Fruit fly (Drosophila melanogaster): ENCODE measurements around the gene PGRP-SB2.

Gene PGRP-SB2

DNA sequence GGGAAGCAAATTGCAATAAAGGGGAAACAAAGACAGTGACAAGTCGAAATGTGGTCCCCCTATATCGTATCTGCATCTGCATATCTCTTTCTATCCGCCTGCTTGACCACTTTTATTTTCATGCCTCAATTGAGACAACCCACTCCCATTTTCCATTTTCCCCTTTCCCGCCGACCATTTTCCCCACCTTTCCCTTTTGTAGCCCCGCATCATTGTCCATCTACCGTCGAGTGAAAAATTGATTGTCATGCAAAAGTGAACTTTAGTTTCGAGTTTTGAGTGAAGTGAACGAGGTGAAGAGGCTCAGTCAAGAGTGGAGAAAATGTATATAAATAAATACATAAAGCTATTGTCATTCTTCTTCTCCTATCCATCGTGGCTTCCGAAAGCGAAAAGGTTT, 22.1 kb upstream of the PGRP-SB2 start:
- TF ChIP-seq psq (optimal IDR thresholded peaks at IDR 0.05) = no peak
- no peak for TF ChIP-seq h (optimal IDR thresholded peaks at IDR 0.05)
- no peak for TF ChIP-seq ttk (optimal IDR thresholded peaks at IDR 0.05)
- TF ChIP-seq insv (optimal IDR thresholded peaks at IDR 0.05) = no peak
- TF ChIP-seq Sin3A (optimal IDR thresholded peaks at IDR 0.05) = no peak
- TF ChIP-seq Myc (optimal IDR thresholded peaks at IDR 0.05) = no peak

DNA sequence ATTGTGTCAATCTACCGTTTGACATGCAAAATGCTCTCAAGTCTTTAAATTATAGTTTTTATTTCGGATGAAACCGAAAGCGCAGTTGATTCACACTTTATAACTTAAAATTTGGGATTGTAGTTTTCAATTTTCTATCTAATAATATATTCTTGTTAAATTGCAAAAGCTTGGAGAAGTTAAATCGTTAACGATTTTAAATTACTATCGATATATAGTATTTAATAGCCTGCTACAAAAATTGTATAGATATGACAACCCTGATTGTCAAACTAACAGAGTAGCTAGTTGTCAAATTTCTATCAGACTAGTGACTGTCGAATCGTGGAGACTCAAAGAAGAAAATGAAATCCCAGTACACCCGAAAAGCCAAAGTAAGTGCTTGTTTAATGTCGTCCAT, 21.7 kb upstream of the PGRP-SB2 start, which contains the start of gene CG9692:
CG9692 (plus strand) TSS at position 301 of the 400 bp plus-strand sequence.
- TF ChIP-seq psq (optimal IDR thresholded peaks at IDR 0.05) (no peak), Myc (optimal IDR thresholded peaks at IDR 0.05) (no peak), insv (optimal IDR thresholded peaks at IDR 0.05) (no peak), h (optimal IDR thresholded peaks at IDR 0.05) (no peak), ttk (optimal IDR thresholded peaks at IDR 0.05) (no peak), Sin3A (optimal IDR thresholded peaks at IDR 0.05) (no peak)

dm6 chr3L:16705630-16706029, 20.7 kb upstream of the PGRP-SB2 start:
- TF ChIP-seq psq (optimal IDR thresholded peaks at IDR 0.05) = no peak
- TF ChIP-seq insv (optimal IDR thresholded peaks at IDR 0.05) = no peak
- no peak for TF ChIP-seq Myc (optimal IDR thresholded peaks at IDR 0.05)
- no peak for TF ChIP-seq ttk (optimal IDR thresholded peaks at IDR 0.05)
- no peak for TF ChIP-seq h (optimal IDR thresholded peaks at IDR 0.05)
- no peak for TF ChIP-seq Sin3A (optimal IDR thresholded peaks at IDR 0.05)

DNA sequence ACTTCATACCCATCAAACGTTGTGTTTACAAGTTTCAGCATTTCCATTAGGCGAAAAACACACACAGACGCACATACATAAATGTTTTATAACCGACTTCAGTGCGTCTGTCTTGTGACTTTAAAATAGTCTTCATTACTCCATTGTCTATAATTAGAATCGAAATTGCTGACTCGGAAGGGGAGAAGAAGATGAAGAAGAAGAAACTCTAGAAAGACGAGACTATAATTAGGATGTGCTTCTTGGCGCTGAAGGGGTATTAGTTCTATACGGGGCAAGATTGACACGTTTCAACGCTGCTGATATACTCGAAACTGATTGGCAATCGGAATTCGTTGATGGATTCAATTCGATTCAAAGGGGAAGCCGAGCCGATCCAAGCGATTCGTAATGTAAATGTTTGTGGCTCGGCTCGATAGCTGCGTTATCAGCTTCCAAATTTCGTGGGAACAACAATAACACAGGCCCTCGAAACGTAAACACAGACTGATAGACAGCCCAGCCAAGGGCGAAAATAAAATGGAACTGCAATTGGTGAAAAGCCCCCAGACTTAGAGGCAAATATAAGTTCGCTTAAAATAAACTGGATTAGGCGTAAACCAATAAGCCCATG, 17.5 kb upstream of the PGRP-SB2 start:
- TF ChIP-seq ttk (optimal IDR thresholded peaks at IDR 0.05) = no peak
- TF ChIP-seq psq (optimal IDR thresholded peaks at IDR 0.05) = no peak
- TF ChIP-seq Myc (optimal IDR thresholded peaks at IDR 0.05) = no peak
- no peak for TF ChIP-seq h (optimal IDR thresholded peaks at IDR 0.05)
- TF ChIP-seq Sin3A (optimal IDR thresholded peaks at IDR 0.05) = no peak

dm6 chr3L:16709673-16710257, 16.6 kb upstream of the PGRP-SB2 start:
- no peak for TF ChIP-seq Myc (optimal IDR thresholded peaks at IDR 0.05)
- no peak for TF ChIP-seq ttk (optimal IDR thresholded peaks at IDR 0.05)
- no peak for TF ChIP-seq insv (optimal IDR thresholded peaks at IDR 0.05)
- TF ChIP-seq psq (optimal IDR thresholded peaks at IDR 0.05) = no peak
- TF ChIP-seq h (optimal IDR thresholded peaks at IDR 0.05) = no peak
- no peak for TF ChIP-seq Sin3A (optimal IDR thresholded peaks at IDR 0.05)

- TF ChIP-seq psq (optimal IDR thresholded peaks at IDR 0.05) (no peak), h (optimal IDR thresholded peaks at IDR 0.05) (no peak)
Observed at dm6 chr3L:16710258-16711020, 15.9 kb upstream of the PGRP-SB2 start.

DNA sequence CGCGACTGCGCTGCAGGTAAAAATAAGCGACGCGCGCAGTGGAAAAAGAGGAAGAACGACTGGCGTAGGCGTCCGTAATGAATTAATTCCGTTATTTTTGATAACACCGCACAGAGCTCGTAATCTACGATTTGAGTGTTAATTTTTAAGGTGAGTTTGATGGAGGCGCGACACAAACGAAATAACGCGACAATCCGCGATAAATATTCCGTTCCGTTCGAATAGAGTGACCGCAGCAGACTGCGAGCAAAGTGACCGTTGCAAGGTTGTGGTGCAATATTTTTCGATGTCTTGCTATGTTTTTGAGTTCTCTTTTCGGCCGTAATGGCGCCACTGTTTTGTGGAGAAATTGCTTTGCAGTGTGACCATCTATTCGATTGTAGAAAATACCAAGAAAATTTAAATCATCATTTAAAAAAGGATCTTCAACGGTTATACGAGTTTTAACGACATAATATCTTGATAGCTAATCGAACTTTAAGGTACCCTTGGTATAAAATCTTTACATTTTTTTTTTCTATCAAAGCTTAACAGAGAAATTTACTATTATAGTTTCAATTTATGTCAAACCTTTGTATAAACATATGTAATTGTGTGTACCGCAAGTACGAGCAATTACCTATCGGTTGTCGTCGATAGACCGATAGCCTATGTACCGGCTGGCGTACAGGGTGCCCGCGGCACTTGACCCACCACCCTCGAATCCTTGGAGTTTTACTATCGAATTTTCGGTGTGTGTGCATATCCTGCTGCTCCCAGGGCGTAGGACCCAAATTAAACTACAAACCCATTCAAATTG, 14.7 kb upstream of the PGRP-SB2 start, which contains the start of the genes CG43954, Lasp and Dab:
CG43954 (minus strand) TSS at position 248 of the 799 bp plus-strand sequence.
Lasp (minus strand) TSS at position 248 of the 799 bp plus-strand sequence.
Dab (plus strand) TSS at position 697 of the 799 bp plus-strand sequence.
- no peak for TF ChIP-seq psq (optimal IDR thresholded peaks at IDR 0.05)
- no peak for TF ChIP-seq ttk (optimal IDR thresholded peaks at IDR 0.05)
- no peak for TF ChIP-seq Sin3A (optimal IDR thresholded peaks at IDR 0.05)
- TF ChIP-seq h (optimal IDR thresholded peaks at IDR 0.05) = no peak
- TF ChIP-seq insv (optimal IDR thresholded peaks at IDR 0.05) = no peak
- TF ChIP-seq Myc (optimal IDR thresholded peaks at IDR 0.05) = no peak

DNA sequence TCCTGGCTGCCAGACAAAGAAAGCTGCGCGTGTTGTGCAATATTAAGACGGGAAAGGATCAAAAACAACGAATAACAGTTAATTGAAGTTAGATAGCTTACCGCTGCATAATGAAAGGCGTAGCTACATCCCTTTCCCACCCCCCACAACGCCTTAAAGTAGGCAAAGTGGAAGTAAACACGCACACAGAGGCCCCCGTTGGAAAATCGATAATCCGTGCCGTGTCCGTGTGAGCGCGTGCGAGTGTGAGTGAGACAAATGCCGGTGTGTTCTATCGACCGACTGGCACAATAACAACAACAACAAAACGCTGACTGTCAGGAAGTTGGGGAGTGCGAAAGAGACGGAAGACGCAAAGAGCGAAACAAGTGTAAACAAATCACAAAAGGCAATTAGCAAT, 14.0 kb upstream of the PGRP-SB2 start:
- TF ChIP-seq h (optimal IDR thresholded peaks at IDR 0.05) (no peak), psq (optimal IDR thresholded peaks at IDR 0.05) (no peak), Sin3A (optimal IDR thresholded peaks at IDR 0.05) (no peak), ttk (optimal IDR thresholded peaks at IDR 0.05) (no peak), Myc (optimal IDR thresholded peaks at IDR 0.05) (no peak), insv (optimal IDR thresholded peaks at IDR 0.05) (no peak)

dm6 chr3L:16713446-16714192, 12.7 kb upstream of the PGRP-SB2 start:
- TF ChIP-seq h (optimal IDR thresholded peaks at IDR 0.05) (no peak), insv (optimal IDR thresholded peaks at IDR 0.05) (no peak), Myc (optimal IDR thresholded peaks at IDR 0.05) (no peak), ttk (optimal IDR thresholded peaks at IDR 0.05) (no peak), Sin3A (optimal IDR thresholded peaks at IDR 0.05) (no peak), psq (optimal IDR thresholded peaks at IDR 0.05) (no peak)

dm6 chr3L:16714193-16714538, 12.2 kb upstream of the PGRP-SB2 start:
- TF ChIP-seq Sin3A (optimal IDR thresholded peaks at IDR 0.05) (no peak), insv (optimal IDR thresholded peaks at IDR 0.05) (no peak), ttk (optimal IDR thresholded peaks at IDR 0.05) (no peak), h (optimal IDR thresholded peaks at IDR 0.05) (no peak), psq (optimal IDR thresholded peaks at IDR 0.05) (no peak), Myc (optimal IDR thresholded peaks at IDR 0.05) (no peak)

dm6 chr3L:16724561-16724960, 1.8 kb upstream of the PGRP-SB2 start, which contains the start of gene CG13031:
TSS of gene CG13031 (plus strand) at chr3L:16724861.
- TF ChIP-seq ttk (optimal IDR thresholded peaks at IDR 0.05) (no peak), h (optimal IDR thresholded peaks at IDR 0.05) (no peak), psq (optimal IDR thresholded peaks at IDR 0.05) (no peak), Myc (optimal IDR thresholded peaks at IDR 0.05) (no peak), Sin3A (optimal IDR thresholded peaks at IDR 0.05) (no peak)

All from Kc167 (cell line).